Worm (Caenorhabditis elegans) whole organism, L4 larva: Measurements from ENCODE around the gene dnj-17.

ENCODE experiments used
- T20F7.1 ChIP-seq: fragments of 200-800 bp; sonication (Bioruptor generic); optimal IDR thresholded peaks from 2 replicates; lab custom pipeline; 2018; ENCODE audit warnings: mild to moderate bottlenecking, missing genetic modification characterization, missing compliant biosample characterization
- ama-1 ChIP-seq: fragments of 150-350 bp; optimal IDR thresholded peaks from 2 replicates; lab custom pipeline; 2014; ENCODE audit warnings: inconsistent platforms, mixed read lengths
- ceh-28 ChIP-seq: fragments of 150-350 bp; optimal IDR thresholded peaks from 2 replicates; lab custom pipeline; 2014; ENCODE audit warnings: missing biosample characterization, missing genetic modification reagents, missing genetic modification characterization
- ces-1 ChIP-seq: fragments of 150-350 bp; sonication (generic microtip); optimal IDR thresholded peaks from 4 replicates; lab custom pipeline; 2014; ENCODE audit warnings: missing biosample characterization, missing genetic modification reagents, missing genetic modification characterization
- ctbp-1 ChIP-seq: fragments of 200-800 bp; sonication (Bioruptor generic); IDR thresholded peaks from 2 replicates; pipeline ENCODE4 v1.3.6; 2022; ENCODE audit warnings: missing genetic modification reagents, missing genetic modification characterization, missing compliant biosample characterization
- fkh-10 ChIP-seq: fragments of 150-350 bp; optimal IDR thresholded peaks from 2 replicates; lab custom pipeline; 2014; ENCODE audit warnings: missing biosample characterization, missing genetic modification reagents, missing genetic modification characterization
- lin-38 ChIP-seq: fragments of 200-800 bp; sonication (Bioruptor generic); IDR thresholded peaks from 2 replicates; pipeline ENCODE4 v1.3.6; 2022; ENCODE audit warnings: missing genetic modification reagents, missing genetic modification characterization, missing compliant biosample characterization
- nhr-28 ChIP-seq: fragments of 150-350 bp; optimal IDR thresholded peaks from 2 replicates; lab custom pipeline; 2014; ENCODE audit warnings: missing biosample characterization, missing genetic modification characterization
- snpc-4 ChIP-seq: fragments of 150-350 bp; optimal IDR thresholded peaks from 2 replicates; lab custom pipeline; 2014; ENCODE audit warnings: missing biosample characterization, missing genetic modification characterization
- unc-62 ChIP-seq, 3 experiments: fragments of 150-350 bp in 1 of 3; sonication (generic microtip); optimal IDR thresholded peaks in 2 of 3; peaks in 1 of 3; 1 replicate in 1 of 3; 2 replicates in 2 of 3; lab custom pipeline; 2014 to 2017; ENCODE audit warnings: missing biosample characterization in 3 of 3, missing genetic modification characterization in 3 of 3, missing genetic modification reagents in 3 of 3, missing genotype in 1 of 3

ce11 chrIII:13393647-13394046 is 508 bp upstream of the dnj-17 start, which contains the start of gene qdpr-1:
- no peak for TF ChIP-seq nhr-28 (tag; lab: Kevin White, UChicago)
- TF ChIP-seq fkh-10 (GFP tag; lab: Kevin White, UChicago), result no peak
- TF ChIP-seq ceh-28 (tag; lab: Kevin White, UChicago), result no peak
- TF ChIP-seq ama-1 (lab: Kevin White, UChicago), result no peak
- no peak for TF ChIP-seq ctbp-1 (GFP tag; lab: Robert Waterston, UW)
- TF ChIP-seq ces-1, result no peak
- no peak for TF ChIP-seq unc-62 (GFP tag; optimal IDR thresholded peaks at IDR 0.05 in 1 of 2; lab: Kevin White, UChicago)
- no peak for TF ChIP-seq unc-62 (tag; optimal IDR thresholded peaks at IDR 0.05; lab: Kevin White, UChicago)
- TF ChIP-seq T20F7.1 (GFP tag; lab: Kevin White, UChicago), result no peak
- no peak for TF ChIP-seq lin-38
- no peak for TF ChIP-seq snpc-4
